Worm (Caenorhabditis elegans) whole organism, dauer: ENCODE results near the gene F58F12.1.

Source experiments
- unc-62 ChIP-seq: sonication (generic microtip); optimal IDR thresholded peaks from 2 replicates; lab custom pipeline; 2017; ENCODE audit warnings: missing biosample characterization, missing genetic modification reagents, missing genetic modification characterization

Gene F58F12.1

ce11 chrII:6351887-6352286 lies 31.6 kb upstream of the F58F12.1 start, which contains the start of gene C32D5.10:
Gene C32D5.10, minus strand, starts transcription at chrII:6351987.
- no peak for TF ChIP-seq unc-62 (GFP tag; lab: Kevin White, UChicago)

ce11 chrII:6355396-6356346 lies 27.8 kb upstream of the F58F12.1 start, which contains the start of gene C32D5.11:
Gene C32D5.11, minus strand, starts transcription at chrII:6355446.
- TF ChIP-seq unc-62 (GFP tag; lab: Kevin White, UChicago) = no peak

- no peak for TF ChIP-seq unc-62 (GFP tag; lab: Kevin White, UChicago)
Measured at ce11 chrII:6358232-6358631, 25.2 kb upstream of the F58F12.1 start.

- TF ChIP-seq unc-62 (GFP tag; lab: Kevin White, UChicago) = no peak
Measured at ce11 chrII:6358905-6359304, 24.5 kb upstream of the F58F12.1 start, which contains the start of gene C32D5.12. Gene C32D5.12, minus strand, starts transcription at chrII:6359005.

- no peak for TF ChIP-seq unc-62 (GFP tag; lab: Kevin White, UChicago)
Measured at ce11 chrII:6360822-6361221, 22.6 kb upstream of the F58F12.1 start, which contains the start of gene K10B2.4. Gene K10B2.4, minus strand, starts transcription at chrII:6360959.

ce11 chrII:6365237-6365815 lies 18.1 kb upstream of the F58F12.1 start, which contains the start of the genes ani-2 and clec-88:
Gene ani-2, minus strand, starts transcription at chrII:6365367.
Gene clec-88, plus strand, starts transcription at chrII:6365722.
- no peak for TF ChIP-seq unc-62 (GFP tag; lab: Kevin White, UChicago)

- TF ChIP-seq unc-62 (GFP tag; lab: Kevin White, UChicago) = no peak
Measured at ce11 chrII:6366696-6367095, 16.7 kb upstream of the F58F12.1 start, which contains the start of gene ctsa-4.1. Gene ctsa-4.1, plus strand, starts transcription at chrII:6366996.

- no peak for TF ChIP-seq unc-62 (GFP tag; lab: Kevin White, UChicago)
Measured at ce11 chrII:6370110-6370509, 13.3 kb upstream of the F58F12.1 start.

ce11 chrII:6371003-6371402 lies 12.4 kb upstream of the F58F12.1 start, which contains the start of gene lin-23:
Gene lin-23, plus strand, starts transcription at chrII:6371303.
- no peak for TF ChIP-seq unc-62 (GFP tag; lab: Kevin White, UChicago)

ce11 chrII:6373361-6373760 lies 10.1 kb upstream of the F58F12.1 start:
- no peak for TF ChIP-seq unc-62 (GFP tag; lab: Kevin White, UChicago)

ce11 chrII:6374646-6375045 lies 8.8 kb upstream of the F58F12.1 start:
- TF ChIP-seq unc-62 (GFP tag; lab: Kevin White, UChicago) = no peak

ce11 chrII:6376693-6377092 lies 6.8 kb upstream of the F58F12.1 start:
- TF ChIP-seq unc-62 (GFP tag; lab: Kevin White, UChicago) = no peak

ce11 chrII:6377381-6377948 lies 6.0 kb upstream of the F58F12.1 start:
- no peak for TF ChIP-seq unc-62 (GFP tag; lab: Kevin White, UChicago)

ce11 chrII:6379038-6379563 lies 4.3 kb upstream of the F58F12.1 start:
- TF ChIP-seq unc-62 (GFP tag; lab: Kevin White, UChicago) = no peak

ce11 chrII:6380866-6381265 lies 2.6 kb upstream of the F58F12.1 start, which contains the start of gene F58F12.12:
Gene F58F12.12, plus strand, starts transcription at chrII:6381166.
- no peak for TF ChIP-seq unc-62 (GFP tag; lab: Kevin White, UChicago)
